Worm (Caenorhabditis elegans) whole organism, late embryonic: ENCODE results near the gene lin-8.

Source experiments
- C08G9.2 ChIP-seq: sonication (generic microtip); optimal IDR thresholded peaks from 2 replicates; lab custom pipeline; 2016; ENCODE audit warnings: mild to moderate bottlenecking, missing genetic modification characterization, moderate library complexity, missing compliant biosample characterization
- ama-1 ChIP-seq: fragments of 150-350 bp; optimal IDR thresholded peaks from 2 replicates; lab custom pipeline; 2014
- ceh-24 ChIP-seq: sonication (generic microtip); optimal IDR thresholded peaks from 2 replicates; lab custom pipeline; 2016; ENCODE audit warnings: mild to moderate bottlenecking, missing genetic modification characterization, missing compliant biosample characterization
- ets-4 ChIP-seq: sonication (generic microtip); optimal IDR thresholded peaks from 2 replicates; lab custom pipeline; 2016; ENCODE audit warnings: missing genetic modification characterization, missing compliant biosample characterization
- fkh-10 ChIP-seq: fragments of 150-350 bp; optimal IDR thresholded peaks from 2 replicates; lab custom pipeline; 2014; ENCODE audit warnings: missing biosample characterization, missing genetic modification reagents, missing genetic modification characterization
- hlh-30 ChIP-seq: sonication (generic microtip); optimal IDR thresholded peaks from 2 replicates; lab custom pipeline; 2017; ENCODE audit warnings: antibody characterized with exemption, missing genetic modification characterization, missing compliant biosample characterization; ENCODE audit not compliant: insufficient read depth
- rnt-1 ChIP-seq: sonication (generic microtip); optimal IDR thresholded peaks from 2 replicates; lab custom pipeline; 2016; ENCODE audit warnings: missing genetic modification characterization, missing compliant biosample characterization
- unc-3 ChIP-seq, 2 experiments: fragments of 200-800 bp in 1 of 2; sonication (Bioruptor generic) in 1 of 2; sonication (generic microtip) in 1 of 2; conservative IDR thresholded peaks in 1 of 2; optimal IDR thresholded peaks in 1 of 2; 2 replicates each; pipeline versions ENCODE4 v1.3.6 to Lab custom; 2016 to 2022; ENCODE audit warnings: missing compliant biosample characterization in 2 of 2, missing genetic modification characterization in 2 of 2, missing genetic modification reagents in 1 of 2
- unc-55 ChIP-seq: sonication (generic microtip); optimal IDR thresholded peaks from 2 replicates; lab custom pipeline; 2017; ENCODE audit warnings: missing biosample characterization, missing genetic modification reagents, missing genetic modification characterization

- TF ChIP-seq C08G9.2 (tag; lab: Kevin White, UChicago) (no peak), ama-1 (lab: Kevin White, UChicago) (no peak), ets-4 (tag; lab: Kevin White, UChicago) (no peak), hlh-30 (no peak), ceh-24 (no peak), unc-55 (GFP tag; lab: Kevin White, UChicago) (no peak), fkh-10 (GFP tag; lab: Kevin White, UChicago) (no peak), rnt-1 (tag; lab: Kevin White, UChicago) (no peak), unc-3 (GFP tag; conservative IDR thresholded peaks at IDR 0.05; lab: Robert Waterston, UW) (no peak), unc-3 (tag; optimal IDR thresholded peaks at IDR 0.05; lab: Kevin White, UChicago) (no peak)
These were observed 12.0 kb downstream of the lin-8 start for ce11 chrII:3068646-3069045.
